Worm (Caenorhabditis elegans) whole organism, L4 larva: ENCODE data around the gene lido-11.

Source experiments
- F10B5.3 ChIP-seq: sonication (generic microtip); optimal IDR thresholded peaks from 2 replicates; lab custom pipeline; 2016; ENCODE audit warnings: mild to moderate bottlenecking, missing genetic modification characterization, missing compliant biosample characterization
- ama-1 ChIP-seq: fragments of 150-350 bp; optimal IDR thresholded peaks from 2 replicates; lab custom pipeline; 2014; ENCODE audit warnings: inconsistent platforms, mixed read lengths
- ceh-44 ChIP-seq: fragments of 200-800 bp; sonication (Bioruptor generic); IDR thresholded peaks from 2 replicates; pipeline ENCODE4 v1.3.6; 2022; ENCODE audit warnings: missing genetic modification reagents, missing genetic modification characterization, missing compliant biosample characterization
- daf-16 ChIP-seq, 3 experiments: sonication (generic microtip); optimal IDR thresholded peaks; 2 replicates each; lab custom pipeline; 2016 to 2017; ENCODE audit warnings: missing genetic modification characterization in 3 of 3, missing genetic modification reagents in 3 of 3, mild to moderate bottlenecking in 2 of 3, missing compliant biosample characterization in 2 of 3, missing biosample characterization in 1 of 3, moderate library complexity in 1 of 3
- dmd-9 ChIP-seq: fragments of 200-800 bp; sonication (Bioruptor generic); IDR thresholded peaks from 2 replicates; pipeline ENCODE4 v1.3.6; 2022; ENCODE audit warnings: missing genetic modification reagents, missing genetic modification characterization, missing compliant biosample characterization
- dpl-1 ChIP-seq: fragments of 150-350 bp; optimal IDR thresholded peaks from 2 replicates; lab custom pipeline; 2014; ENCODE audit warnings: missing biosample characterization, missing genetic modification reagents, missing genetic modification characterization
- fkh-10 ChIP-seq: fragments of 150-350 bp; optimal IDR thresholded peaks from 2 replicates; lab custom pipeline; 2014; ENCODE audit warnings: missing biosample characterization, missing genetic modification reagents, missing genetic modification characterization
- hif-1 ChIP-seq, 2 experiments: sonication (generic microtip); optimal IDR thresholded peaks; 2 replicates each; lab custom pipeline; 2016 to 2017; ENCODE audit warnings: missing compliant biosample characterization in 2 of 2, missing genetic modification characterization in 2 of 2, missing genetic modification reagents in 2 of 2, missing genotype in 2 of 2, mild to moderate bottlenecking in 1 of 2
- hlh-11 ChIP-seq: fragments of 200-800 bp; sonication (Bioruptor generic); optimal IDR thresholded peaks from 2 replicates; lab custom pipeline; 2018; ENCODE audit warnings: mild to moderate bottlenecking, missing genetic modification characterization, missing compliant biosample characterization
- hmg-1.1 ChIP-seq: fragments of 200-800 bp; sonication (Bioruptor generic); IDR thresholded peaks from 2 replicates; pipeline ENCODE4 v1.3.6; 2022; ENCODE audit warnings: missing genetic modification reagents, missing genetic modification characterization, missing compliant biosample characterization
- lin-38 ChIP-seq: fragments of 200-800 bp; sonication (Bioruptor generic); IDR thresholded peaks from 2 replicates; pipeline ENCODE4 v1.3.6; 2022; ENCODE audit warnings: missing genetic modification reagents, missing genetic modification characterization, missing compliant biosample characterization
- mes-2 ChIP-seq: sonication (generic microtip); optimal IDR thresholded peaks from 2 replicates; lab custom pipeline; 2016; ENCODE audit warnings: missing genotype, mild to moderate bottlenecking, missing genetic modification characterization, missing compliant biosample characterization; ENCODE audit not compliant: poor library complexity, severe bottlenecking
- mxl-3 ChIP-seq: fragments of 200-800 bp; sonication (Bioruptor generic); optimal IDR thresholded peaks from 2 replicates; lab custom pipeline; 2018; ENCODE audit warnings: mild to moderate bottlenecking, missing genetic modification characterization, missing compliant biosample characterization
- nhr-28 ChIP-seq: fragments of 150-350 bp; optimal IDR thresholded peaks from 2 replicates; lab custom pipeline; 2014; ENCODE audit warnings: missing biosample characterization, missing genetic modification characterization
- pha-4 ChIP-seq, 2 experiments: fragments of 150-350 bp in 1 of 2; fragments of 200-800 bp in 1 of 2; sonication (Bioruptor generic) in 1 of 2; IDR thresholded peaks in 1 of 2; optimal IDR thresholded peaks in 1 of 2; 2 replicates each; pipeline versions ENCODE4 v1.3.6 to Lab custom; 2014 to 2022; ENCODE audit warnings: missing genetic modification characterization in 2 of 2, missing genetic modification reagents in 2 of 2, missing biosample characterization in 1 of 2, missing compliant biosample characterization in 1 of 2
- php-3 ChIP-seq: fragments of 200-800 bp; sonication (Bioruptor generic); IDR thresholded peaks from 2 replicates; pipeline ENCODE4 v1.3.6; 2022; ENCODE audit warnings: missing genetic modification reagents, missing genetic modification characterization, missing compliant biosample characterization
- pqm-1 ChIP-seq: sonication (generic microtip); optimal IDR thresholded peaks from 2 replicates; lab custom pipeline; 2017; ENCODE audit warnings: missing biosample characterization, missing genetic modification characterization
- rbr-2 ChIP-seq: sonication (generic microtip); optimal IDR thresholded peaks from 2 replicates; lab custom pipeline; 2016; ENCODE audit warnings: missing genotype, missing genetic modification characterization, missing compliant biosample characterization
- set-16 ChIP-seq: fragments of 200-800 bp; sonication (Bioruptor generic); IDR thresholded peaks from 2 replicates; pipeline ENCODE4 v1.3.6; 2022; ENCODE audit warnings: missing genetic modification reagents, missing genetic modification characterization, missing compliant biosample characterization
- zfp-2 ChIP-seq: sonication (generic microtip); optimal IDR thresholded peaks from 2 replicates; lab custom pipeline; 2016; ENCODE audit warnings: mild to moderate bottlenecking, missing genetic modification characterization, missing compliant biosample characterization

lido-11 gene

DNA sequence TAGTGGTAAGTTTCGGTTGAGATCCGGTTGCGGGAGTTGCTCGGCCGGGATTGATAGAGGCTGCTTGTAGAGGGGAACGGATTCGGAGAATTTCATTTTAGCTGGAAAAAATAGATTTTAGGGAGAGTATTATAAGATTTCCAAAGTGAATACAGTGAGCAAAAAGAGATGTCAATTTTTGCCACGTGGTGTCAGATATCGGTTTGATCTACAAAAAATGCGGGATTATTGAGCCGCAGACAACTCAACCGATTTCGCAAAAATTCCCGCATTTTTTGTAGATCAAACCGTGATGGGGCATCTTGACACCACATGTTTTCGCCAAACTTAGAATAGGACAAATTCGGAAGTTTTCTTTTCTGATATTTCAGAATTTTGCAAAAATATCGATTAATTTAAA is 50.5 kb downstream of the lido-11 start, which contains the start of gene lido-13 (continued):
- TF ChIP-seq ceh-44 (GFP tag; lab: Robert Waterston, UW) (no peak), pqm-1 (no peak), nhr-28 (no peak)
- TF ChIP-seq, all 104 proteins: peak for 0

DNA sequence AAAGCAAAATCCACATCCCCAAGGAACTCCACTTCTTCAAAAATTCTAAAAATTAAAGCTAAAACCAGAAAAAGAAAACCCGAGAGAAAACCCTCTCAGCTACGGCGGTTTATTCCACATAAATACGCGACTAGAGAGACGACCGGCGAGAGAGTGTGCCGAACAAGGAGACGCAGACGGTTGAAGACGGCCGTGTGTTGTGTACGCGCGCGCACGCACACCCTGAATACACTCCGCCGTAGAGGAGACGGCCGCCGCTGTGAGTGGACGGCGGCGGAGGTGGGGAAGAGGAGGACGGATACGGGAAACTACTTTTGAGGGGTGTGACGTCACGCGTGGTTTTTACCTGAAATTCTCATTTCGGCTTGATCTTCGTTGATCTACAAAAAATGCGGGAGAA is 50.9 kb downstream of the lido-11 start:
- TF ChIP-seq mxl-3: peak; percentile 17
- TF ChIP-seq fkh-10 (GFP tag; lab: Kevin White, UChicago): no peak
- TF ChIP-seq zfp-2 (tag; lab: Kevin White, UChicago): no peak
- no peak for TF ChIP-seq ama-1 (lab: Kevin White, UChicago)
- peak; percentile 30 for TF ChIP-seq mes-2 (tag; lab: Kevin White, UChicago)
- TF ChIP-seq nhr-28: peak; percentile 40
- TF ChIP-seq daf-16 (GFP tag; optimal IDR thresholded peaks at IDR 0.05; lab: Kevin White, UChicago): no peak
- peak; percentile 29 for TF ChIP-seq daf-16 (tag; optimal IDR thresholded peaks at IDR 0.05; lab: Kevin White, UChicago)
- TF ChIP-seq dmd-9: no peak
- no peak for TF ChIP-seq dpl-1 (GFP tag; lab: Kevin White, UChicago)
- TF ChIP-seq php-3 (GFP tag; lab: Robert Waterston, UW): no peak
- 0 out of 2 replicates have a peak, but pooled peaks have one; percentile 5 for TF ChIP-seq pha-4 (GFP tag; IDR thresholded peaks at IDR 0.05; lab: Robert Waterston, UW)
- TF ChIP-seq pha-4 (tag; optimal IDR thresholded peaks at IDR 0.05; lab: Kevin White, UChicago): no peak
- TF ChIP-seq hlh-11 (tag; lab: Kevin White, UChicago): peak; percentile 33
- TF ChIP-seq hif-1 (tag; optimal IDR thresholded peaks at IDR 0.05; lab: Kevin White, UChicago): peak in 1 of 2 experiments; percentile 17
- TF ChIP-seq hmg-1.1 (GFP tag; lab: Robert Waterston, UW): peak; percentile 68; the same call in 1 of the 2 replicates
- no peak for TF ChIP-seq F10B5.3 (tag; lab: Kevin White, UChicago)
- peak; percentile 85 for TF ChIP-seq set-16 (GFP tag; lab: Robert Waterston, UW)
- TF ChIP-seq rbr-2 (tag; lab: Kevin White, UChicago): peak; percentile 21
- TF ChIP-seq lin-38 (GFP tag; lab: Robert Waterston, UW): no peak
